Fruit fly (Drosophila melanogaster) whole organism, prepupa: Measurements from ENCODE around the gene CG11563.

Experiments used
- Blimp-1 ChIP-seq: fragments of 200-800 bp; sonication (Bioruptor generic); optimal IDR thresholded peaks from 3 replicates; lab custom pipeline; 2017; ENCODE audit warnings: missing biosample characterization, missing genetic modification characterization, mild to moderate bottlenecking, moderate library complexity, missing genetic modification reagents
- CG10631 ChIP-seq: fragments of 200-800 bp; sonication (Bioruptor generic); optimal IDR thresholded peaks from 2 replicates; lab custom pipeline; 2016; ENCODE audit warnings: missing biosample characterization, missing genetic modification characterization
- CG10669 ChIP-seq: fragments of 200-800 bp; sonication (Bioruptor generic); optimal IDR thresholded peaks from 3 replicates; lab custom pipeline; 2018; ENCODE audit warnings: missing biosample characterization, mild to moderate bottlenecking, missing genetic modification characterization, moderate library complexity
- CG11294 ChIP-seq: fragments of 200-800 bp; sonication (Bioruptor generic); IDR thresholded peaks from 2 replicates; pipeline ENCODE4 v1.3.6; 2022; ENCODE audit warnings: missing biosample characterization, missing genetic modification characterization
- CG15336 ChIP-seq: fragments of 200-800 bp; sonication (Bioruptor generic); IDR thresholded peaks from 2 replicates; pipeline ENCODE4 v1.3.6; 2022; ENCODE audit warnings: missing biosample characterization, missing genetic modification characterization
- CG1621 ChIP-seq: fragments of 200-800 bp; sonication (Bioruptor generic); optimal IDR thresholded peaks from 3 replicates; lab custom pipeline; 2018; ENCODE audit warnings: missing biosample characterization, mild to moderate bottlenecking, missing genetic modification characterization
- CG3032 ChIP-seq: fragments of 200-800 bp; optimal IDR thresholded peaks from 2 replicates; lab custom pipeline; 2019; ENCODE audit warnings: missing biosample characterization, mild to moderate bottlenecking, missing genetic modification characterization, moderate library complexity
- CG31627 ChIP-seq: fragments of 200-800 bp; sonication (Bioruptor generic); optimal IDR thresholded peaks from 3 replicates; lab custom pipeline; 2016; ENCODE audit warnings: missing biosample characterization, missing genetic modification characterization
- CG3919 ChIP-seq: fragments of 200-800 bp; sonication (Bioruptor generic); optimal IDR thresholded peaks from 3 replicates; lab custom pipeline; 2016; ENCODE audit warnings: missing biosample characterization, missing genetic modification characterization
- CG6163 ChIP-seq: fragments of 200-800 bp; sonication (Bioruptor generic); IDR thresholded peaks from 3 replicates; pipeline ENCODE4 v1.3.6; 2022; ENCODE audit warnings: missing biosample characterization, missing genetic modification characterization
- CG6792 ChIP-seq: fragments of 200-800 bp; sonication (Bioruptor generic); optimal IDR thresholded peaks from 3 replicates; lab custom pipeline; 2016; ENCODE audit warnings: missing biosample characterization, missing genetic modification characterization
- CG6808 ChIP-seq: fragments of 200-800 bp; sonication (Bioruptor generic); optimal IDR thresholded peaks from 3 replicates; lab custom pipeline; 2017; ENCODE audit warnings: missing biosample characterization, missing genetic modification characterization, mild to moderate bottlenecking, moderate library complexity, missing genetic modification reagents
- CG6854 ChIP-seq: fragments of 200-800 bp; sonication (Bioruptor generic); optimal IDR thresholded peaks from 2 replicates; lab custom pipeline; 2017; ENCODE audit warnings: missing biosample characterization, mild to moderate bottlenecking, missing genetic modification characterization
- CG7368 ChIP-seq: fragments of 200-800 bp; sonication (Bioruptor generic); optimal IDR thresholded peaks from 3 replicates; lab custom pipeline; 2016; ENCODE audit warnings: missing biosample characterization, missing genetic modification characterization
- CG8119 ChIP-seq: fragments of 200-800 bp; sonication (Bioruptor generic); IDR thresholded peaks from 3 replicates; pipeline ENCODE4 v1.3.6; 2022; ENCODE audit warnings: missing biosample characterization, missing genetic modification characterization
- CG8319 ChIP-seq: fragments of 200-800 bp; sonication (Bioruptor generic); optimal IDR thresholded peaks from 3 replicates; lab custom pipeline; 2016; ENCODE audit warnings: missing biosample characterization, missing genetic modification characterization
- CG9139 ChIP-seq: fragments of 200-800 bp; sonication (Bioruptor generic); optimal IDR thresholded peaks from 3 replicates; lab custom pipeline; 2017; ENCODE audit warnings: missing biosample characterization, mild to moderate bottlenecking, missing genetic modification characterization
- Eip75B ChIP-seq: fragments of 200-800 bp; sonication (Bioruptor generic); optimal IDR thresholded peaks from 3 replicates; lab custom pipeline; 2016; ENCODE audit warnings: missing biosample characterization, missing genetic modification characterization
- Eip78C ChIP-seq: fragments of 200-800 bp; sonication (Bioruptor generic); peaks from one replicate; lab custom pipeline; 2016; ENCODE audit warnings: missing biosample characterization, missing genetic modification characterization
- Ets96B ChIP-seq: fragments of 200-800 bp; optimal IDR thresholded peaks from 2 replicates; lab custom pipeline; 2019; ENCODE audit warnings: missing biosample characterization, mild to moderate bottlenecking, missing genetic modification characterization, moderate library complexity
- Gug ChIP-seq: fragments of 200-800 bp; sonication (Bioruptor generic); IDR thresholded peaks from 2 replicates; pipeline ENCODE4 v1.3.6; 2022; ENCODE audit warnings: missing biosample characterization, missing genetic modification characterization
- Hr38 ChIP-seq: sonication (Bioruptor generic); optimal IDR thresholded peaks from 2 replicates; lab custom pipeline; 2016; ENCODE audit warnings: missing biosample characterization, missing genetic modification characterization
- Hr39 ChIP-seq: fragments of 200-800 bp; sonication (Bioruptor generic); optimal IDR thresholded peaks from 2 replicates; lab custom pipeline; 2016; ENCODE audit warnings: missing biosample characterization, missing genetic modification characterization
- Met ChIP-seq: fragments of 200-800 bp; sonication (Bioruptor generic); optimal IDR thresholded peaks from 3 replicates; lab custom pipeline; 2016; ENCODE audit warnings: missing biosample characterization, missing genetic modification characterization
- OdsH ChIP-seq: fragments of 200-800 bp; sonication (Bioruptor generic); optimal IDR thresholded peaks from 3 replicates; lab custom pipeline; 2016; ENCODE audit warnings: missing biosample characterization, missing genetic modification characterization
- Smox ChIP-seq: fragments of 200-800 bp; sonication (Bioruptor generic); optimal IDR thresholded peaks from 3 replicates; lab custom pipeline; 2016; ENCODE audit warnings: missing biosample characterization, missing genetic modification characterization
- Sox14 ChIP-seq: fragments of 200-800 bp; sonication (Bioruptor generic); optimal IDR thresholded peaks from 3 replicates; lab custom pipeline; 2016; ENCODE audit warnings: missing biosample characterization, missing genetic modification characterization
- Sox15 ChIP-seq: fragments of 200-800 bp; sonication (Bioruptor generic); optimal IDR thresholded peaks from 3 replicates; lab custom pipeline; 2016; ENCODE audit warnings: missing biosample characterization, missing genetic modification characterization
- dac ChIP-seq: fragments of 200-800 bp; sonication (Bioruptor generic); optimal IDR thresholded peaks from 2 replicates; lab custom pipeline; 2017; ENCODE audit warnings: missing biosample characterization, mild to moderate bottlenecking, missing genetic modification characterization
- dsx ChIP-seq: fragments of 200-800 bp; optimal IDR thresholded peaks from 3 replicates; lab custom pipeline; 2019; ENCODE audit warnings: missing biosample characterization, mild to moderate bottlenecking, missing genetic modification characterization, moderate library complexity; ENCODE audit not compliant: poor library complexity, severe bottlenecking
- esn ChIP-seq: fragments of 200-800 bp; sonication (Bioruptor generic); optimal IDR thresholded peaks from 2 replicates; lab custom pipeline; 2016; ENCODE audit warnings: missing biosample characterization, mild to moderate bottlenecking, missing genetic modification characterization, moderate library complexity
- fd59A ChIP-seq: fragments of 200-800 bp; sonication (Bioruptor generic); optimal IDR thresholded peaks from 2 replicates; lab custom pipeline; 2017; ENCODE audit warnings: missing biosample characterization, mild to moderate bottlenecking, missing genetic modification characterization, missing genetic modification reagents
- fkh ChIP-seq: fragments of 200-800 bp; sonication (Bioruptor generic); optimal IDR thresholded peaks from 3 replicates; lab custom pipeline; 2017; ENCODE audit warnings: missing biosample characterization, mild to moderate bottlenecking, missing genetic modification characterization, moderate library complexity
- lz ChIP-seq: fragments of 200-800 bp; sonication (Bioruptor generic); optimal IDR thresholded peaks from 3 replicates; lab custom pipeline; 2016; ENCODE audit warnings: missing biosample characterization, missing genetic modification characterization
- salr ChIP-seq, 2 experiments: fragments of 200-800 bp; sonication (Bioruptor generic); optimal IDR thresholded peaks; 3 replicates each; lab custom pipeline; 2016 to 2018; ENCODE audit warnings: missing biosample characterization in 2 of 2, missing genetic modification characterization in 2 of 2, mild to moderate bottlenecking in 1 of 2
- spab ChIP-seq: fragments of 200-800 bp; sonication (Bioruptor generic); optimal IDR thresholded peaks from 2 replicates; lab custom pipeline; 2017; ENCODE audit warnings: missing biosample characterization, mild to moderate bottlenecking, missing genetic modification characterization, missing genetic modification reagents
- ss ChIP-seq, 2 experiments: fragments of 200-800 bp; sonication (Bioruptor generic); optimal IDR thresholded peaks; 2 replicates in 1 of 2; 3 replicates in 1 of 2; lab custom pipeline; 2017 to 2018; ENCODE audit warnings: mild to moderate bottlenecking in 2 of 2, missing biosample characterization in 2 of 2, missing genetic modification characterization in 2 of 2, moderate library complexity in 1 of 2
- svp ChIP-seq: fragments of 200-800 bp; sonication (Bioruptor generic); peaks from one replicate; lab custom pipeline; 2016; ENCODE audit warnings: missing biosample characterization, missing genetic modification characterization
- vri ChIP-seq: fragments of 200-800 bp; sonication (Bioruptor generic); optimal IDR thresholded peaks from 3 replicates; lab custom pipeline; 2016; ENCODE audit warnings: missing biosample characterization, mild to moderate bottlenecking, missing genetic modification characterization

Gene CG11563

DNA sequence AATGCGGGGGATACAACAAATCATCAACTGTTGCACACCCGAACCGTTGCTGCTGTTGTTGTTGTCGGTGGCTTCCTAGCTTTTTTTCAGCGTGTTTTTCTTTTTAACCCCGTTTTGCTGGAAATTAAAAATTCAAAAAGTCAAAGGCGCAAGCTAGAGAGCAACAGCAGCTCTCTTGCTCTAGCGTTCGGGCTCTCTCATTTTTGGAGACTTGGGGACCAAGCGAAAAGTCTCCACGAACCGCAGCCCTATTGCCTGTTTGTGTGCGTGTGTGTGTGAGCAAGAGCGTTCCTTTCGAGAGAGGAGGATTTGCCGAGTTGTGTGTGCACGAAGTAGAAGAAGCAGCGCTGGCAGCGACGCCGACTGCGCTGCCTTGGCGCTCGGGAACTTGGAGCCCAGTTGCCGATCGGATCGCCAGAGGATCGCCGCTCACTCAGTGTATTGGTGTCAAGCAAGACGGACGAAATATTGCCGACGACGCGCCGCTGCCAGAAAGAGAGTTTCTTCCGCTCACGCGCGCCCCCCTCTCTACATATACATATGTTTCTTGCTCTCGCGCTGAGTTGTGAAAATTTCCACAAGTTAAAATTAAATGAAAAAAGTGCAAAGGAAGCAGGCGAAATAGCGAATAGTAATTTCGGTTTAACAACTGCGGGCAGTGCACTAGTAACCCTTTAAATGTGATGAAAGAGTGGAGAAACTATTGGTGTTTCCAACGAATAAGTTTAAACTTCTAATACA, 12.1 kb upstream of the CG11563 start (continued):
- no peak for TF ChIP-seq Hr38 (GFP tag; lab: Kevin White, UChicago)
- no peak for TF ChIP-seq dac (GFP tag; lab: Kevin White, UChicago)
- no peak for TF ChIP-seq CG1621
- TF ChIP-seq CG10631 (GFP tag; lab: Kevin White, UChicago), result peak; percentile 8
- peak; percentile 29 for TF ChIP-seq OdsH (GFP tag; lab: Kevin White, UChicago)
- no peak for TF ChIP-seq CG8319 (GFP tag; lab: Kevin White, UChicago)
- no peak for TF ChIP-seq CG7368 (GFP tag; lab: Kevin White, UChicago)
- TF ChIP-seq CG3919, result peak; percentile 42
- TF ChIP-seq fkh (GFP tag; lab: Kevin White, UChicago), result no peak
- TF ChIP-seq Sox15 (GFP tag; lab: Kevin White, UChicago), result peak; percentile 21
- TF ChIP-seq CG6163 (GFP tag; lab: Robert Waterston, UW), result peak; percentile 61; the same call in 2 of the 3 replicates
- TF ChIP-seq Gug (GFP tag; lab: Robert Waterston, UW), result no peak
- peak; percentile 64 for TF ChIP-seq CG6854
- TF ChIP-seq CG6792 (GFP tag; lab: Kevin White, UChicago), result no peak
- TF ChIP-seq Ets96B (tag; lab: Kevin White, UChicago), result no peak
- no peak for TF ChIP-seq Met

- TF ChIP-seq fd59A (GFP tag; lab: Kevin White, UChicago) (peak; percentile 2), Eip75B (peak; percentile 9), CG3032 (tag; lab: Kevin White, UChicago) (peak; percentile 8), Smox (no peak), CG9139 (GFP tag; lab: Kevin White, UChicago) (peak; percentile 87), Blimp-1 (peak; percentile 29), CG8119 (GFP tag; lab: Robert Waterston, UW) (peak; percentile 45; the same call in 1 of the 3 replicates), spab (GFP tag; lab: Kevin White, UChicago) (peak; percentile 46), CG15336 (peak; percentile 41; the same call in 1 of the 2 replicates), CG6792 (GFP tag; lab: Kevin White, UChicago) (peak; percentile 16), CG1621 (peak; percentile 84), Sox14 (peak; percentile 52), dsx (peak; percentile 37), Hr39 (GFP tag; lab: Kevin White, UChicago) (no peak), CG6163 (GFP tag; lab: Robert Waterston, UW) (peak; percentile 68; the same call in 2 of the 3 replicates), fkh (GFP tag; lab: Kevin White, UChicago) (peak; percentile 56), CG8319 (GFP tag; lab: Kevin White, UChicago) (no peak), CG6854 (peak; percentile 91), CG6808 (GFP tag; lab: Kevin White, UChicago) (peak; percentile 79), salr (GFP tag; optimal IDR thresholded peaks at IDR 0.05; lab: Kevin White, UChicago) (peak in 1 of 2 experiments; percentile 40), svp (peak; percentile 79), CG11294 (no peak), CG10669 (peak; percentile 24), lz (peak; percentile 10), CG31627 (no peak), esn (peak; percentile 1), vri (peak; percentile 11), CG3919 (no peak), Eip78C (peak; percentile 44), ss (GFP tag; optimal IDR thresholded peaks at IDR 0.05; lab: Kevin White, UChicago) (peak; percentile 85 to 89)
- TF ChIP-seq, all 60 proteins: peak for 24
These were observed 11.2 kb upstream of the CG11563 start for dm6 chr3R:31725486-31726227.
